Fruit fly (Drosophila melanogaster) whole organism, embryonic: ENCODE measurements around the gene Sc2.

Experiments used
- Atf-2 ChIP-seq: fragments of 200-800 bp; sonication (Bioruptor generic); optimal IDR thresholded peaks from 2 replicates; lab custom pipeline; 2016; ENCODE audit warnings: missing biosample characterization, missing genetic modification characterization
- BEAF-32 ChIP-seq: fragments of 200-800 bp; sonication (Bioruptor generic); optimal IDR thresholded peaks from 3 replicates; lab custom pipeline; 2017; ENCODE audit warnings: missing biosample characterization, missing genetic modification characterization, mild to moderate bottlenecking, moderate library complexity, missing genetic modification reagents
- Bteb2 ChIP-seq: fragments of 200-800 bp; sonication (Bioruptor generic); optimal IDR thresholded peaks from 2 replicates; lab custom pipeline; 2016; ENCODE audit warnings: missing biosample characterization, missing genetic modification characterization
- CG10654 ChIP-seq: fragments of 200-800 bp; sonication (Bioruptor generic); optimal IDR thresholded peaks from 2 replicates; lab custom pipeline; 2016; ENCODE audit warnings: missing biosample characterization, missing genetic modification characterization
- CG12942 ChIP-seq: fragments of 200-800 bp; sonication (Bioruptor generic); optimal IDR thresholded peaks from 3 replicates; lab custom pipeline; 2016; ENCODE audit warnings: missing biosample characterization, missing genetic modification characterization
- CG13123 ChIP-seq: fragments of 200-800 bp; sonication (Bioruptor generic); optimal IDR thresholded peaks from 2 replicates; lab custom pipeline; 2016; ENCODE audit warnings: missing biosample characterization, missing genetic modification characterization
- CG13287 ChIP-seq: fragments of 200-800 bp; sonication (Bioruptor generic); IDR thresholded peaks from 2 replicates; pipeline ENCODE4 v1.3.6; 2022; ENCODE audit warnings: missing biosample characterization, missing genetic modification characterization; ENCODE audit not compliant: partially characterized antibody
- CG16863 ChIP-seq: fragments of 200-800 bp; sonication (Bioruptor generic); optimal IDR thresholded peaks from 3 replicates; lab custom pipeline; 2016; ENCODE audit warnings: missing biosample characterization, missing genetic modification characterization
- CG18011 ChIP-seq: fragments of 200-800 bp; sonication (Bioruptor generic); optimal IDR thresholded peaks from 2 replicates; lab custom pipeline; 2017; ENCODE audit warnings: missing biosample characterization, missing genetic modification characterization, mild to moderate bottlenecking, moderate library complexity, missing genotype
- CG32772 ChIP-seq: fragments of 200-800 bp; sonication (Bioruptor generic); IDR thresholded peaks from 2 replicates; pipeline ENCODE4 v1.3.6; 2022; ENCODE audit warnings: missing biosample characterization, missing genetic modification characterization
- CG3281 ChIP-seq: fragments of 200-800 bp; sonication (Bioruptor generic); optimal IDR thresholded peaks from 3 replicates; lab custom pipeline; 2017; ENCODE audit warnings: missing biosample characterization, mild to moderate bottlenecking, missing genetic modification characterization
- CG33213 ChIP-seq: fragments of 200-800 bp; sonication (Bioruptor generic); optimal IDR thresholded peaks from 3 replicates; lab custom pipeline; 2016; ENCODE audit warnings: missing biosample characterization, missing genetic modification characterization
- CG3407 ChIP-seq: fragments of 200-800 bp; sonication (Bioruptor generic); optimal IDR thresholded peaks from 2 replicates; lab custom pipeline; 2018; ENCODE audit warnings: missing biosample characterization, mild to moderate bottlenecking, missing genetic modification characterization
- CG3847 ChIP-seq: fragments of 200-800 bp; sonication (Bioruptor generic); IDR thresholded peaks from 2 replicates; pipeline ENCODE4 v1.3.6; 2022; ENCODE audit warnings: missing biosample characterization, missing genetic modification characterization
- CG6813 ChIP-seq: fragments of 200-800 bp; sonication (Bioruptor generic); optimal IDR thresholded peaks from 2 replicates; lab custom pipeline; 2017; ENCODE audit warnings: missing biosample characterization, missing genetic modification characterization, mild to moderate bottlenecking, moderate library complexity, missing genetic modification reagents
- CG8290 ChIP-seq, 3 experiments: fragments of 200-800 bp; sonication (Bioruptor generic); optimal IDR thresholded peaks; 2 replicates each; lab custom pipeline; 2016 to 2019; ENCODE audit warnings: missing biosample characterization in 3 of 3, missing genetic modification characterization in 3 of 3, mild to moderate bottlenecking in 2 of 3, moderate library complexity in 1 of 3
- CG9727 ChIP-seq: fragments of 200-800 bp; sonication (Bioruptor generic); optimal IDR thresholded peaks from 3 replicates; lab custom pipeline; 2017; ENCODE audit warnings: missing biosample characterization, mild to moderate bottlenecking, missing genetic modification characterization
- CG9876 ChIP-seq: fragments of 200-800 bp; sonication (Bioruptor generic); optimal IDR thresholded peaks from 2 replicates; lab custom pipeline; 2016; ENCODE audit warnings: missing biosample characterization, missing genetic modification characterization
- ERR ChIP-seq: fragments of 200-800 bp; sonication (Bioruptor generic); optimal IDR thresholded peaks from 2 replicates; lab custom pipeline; 2016; ENCODE audit warnings: missing biosample characterization, missing genetic modification characterization
- Fer2 ChIP-seq: fragments of 200-800 bp; sonication (Bioruptor generic); optimal IDR thresholded peaks from 2 replicates; lab custom pipeline; 2018; ENCODE audit warnings: missing biosample characterization, mild to moderate bottlenecking, missing genetic modification characterization, moderate library complexity
- HmgZ ChIP-seq: fragments of 200-800 bp; sonication (Bioruptor generic); optimal IDR thresholded peaks from 2 replicates; lab custom pipeline; 2018; ENCODE audit warnings: missing biosample characterization, mild to moderate bottlenecking, missing genetic modification characterization
- MESR4 ChIP-seq: fragments of 200-800 bp; sonication (Bioruptor generic); optimal IDR thresholded peaks from 2 replicates; lab custom pipeline; 2018; ENCODE audit warnings: missing biosample characterization, mild to moderate bottlenecking, missing genetic modification characterization, moderate library complexity
- Mad ChIP-seq: fragments of 200-800 bp; sonication (Bioruptor generic); optimal IDR thresholded peaks from 2 replicates; lab custom pipeline; 2016; ENCODE audit warnings: missing biosample characterization, missing genetic modification characterization
- Nf-YC ChIP-seq: fragments of 200-800 bp; optimal IDR thresholded peaks from 3 replicates; lab custom pipeline; 2019; ENCODE audit warnings: missing biosample characterization, mild to moderate bottlenecking, missing genetic modification characterization, moderate library complexity
- Side ChIP-seq: fragments of 200-800 bp; sonication (Bioruptor generic); optimal IDR thresholded peaks from 2 replicates; lab custom pipeline; 2016; ENCODE audit warnings: missing biosample characterization, missing genetic modification characterization
- Sox102F ChIP-seq: fragments of 200-800 bp; sonication (Bioruptor generic); optimal IDR thresholded peaks from 2 replicates; lab custom pipeline; 2018; ENCODE audit warnings: missing biosample characterization, mild to moderate bottlenecking, missing genetic modification characterization, moderate library complexity
- Ssrp ChIP-seq: fragments of 200-800 bp; sonication (Bioruptor generic); optimal IDR thresholded peaks from 2 replicates; lab custom pipeline; 2018; ENCODE audit warnings: missing biosample characterization, mild to moderate bottlenecking, missing genetic modification characterization, moderate library complexity
- Taf1 ChIP-seq: fragments of 200-800 bp; sonication (Bioruptor generic); IDR thresholded peaks from 2 replicates; pipeline ENCODE4 v1.3.6; 2022; ENCODE audit warnings: missing biosample characterization, missing genetic modification characterization
- abd-A ChIP-seq: fragments of 200-800 bp; sonication (Bioruptor generic); optimal IDR thresholded peaks from 3 replicates; lab custom pipeline; 2019; ENCODE audit warnings: missing biosample characterization, mild to moderate bottlenecking, missing genetic modification characterization, moderate library complexity
- ara ChIP-seq: fragments of 200-800 bp; sonication (Bioruptor generic); IDR thresholded peaks from 2 replicates; pipeline ENCODE4 v1.3.6; 2022; ENCODE audit warnings: missing biosample characterization, missing genetic modification characterization
- ato ChIP-seq: fragments of 200-800 bp; sonication (Bioruptor generic); IDR thresholded peaks from 2 replicates; pipeline ENCODE4 v1.3.6; 2022; ENCODE audit warnings: missing biosample characterization, missing genetic modification characterization; ENCODE audit not compliant: partially characterized antibody
- fru ChIP-seq: fragments of >200 bp; optimal IDR thresholded peaks from 2 replicates; lab custom pipeline; 2017
- ham ChIP-seq: fragments of 200-800 bp; sonication (Bioruptor generic); IDR thresholded peaks from 2 replicates; pipeline ENCODE4 v1.3.6; 2022; ENCODE audit warnings: missing biosample characterization, missing genetic modification characterization
- kah ChIP-seq: fragments of 200-800 bp; sonication (Bioruptor generic); optimal IDR thresholded peaks from 2 replicates; lab custom pipeline; 2018; ENCODE audit warnings: missing biosample characterization, mild to moderate bottlenecking, missing genetic modification characterization
- lov ChIP-seq, 2 experiments: fragments of 200-800 bp in 1 of 2; fragments of >200 bp in 1 of 2; sonication (Bioruptor generic) in 1 of 2; IDR thresholded peaks in 1 of 2; optimal IDR thresholded peaks in 1 of 2; 2 replicates in 1 of 2; 3 replicates in 1 of 2; pipeline versions ENCODE4 v1.3.6 to Lab custom; 2017 to 2022; ENCODE audit warnings: missing biosample characterization in 1 of 2, missing genetic modification characterization in 1 of 2
- peb ChIP-seq: fragments of 200-800 bp; sonication (Bioruptor generic); IDR thresholded peaks from 2 replicates; pipeline ENCODE4 v1.3.6; 2022; ENCODE audit warnings: missing biosample characterization, missing genetic modification characterization
- pita ChIP-seq: fragments of 200-800 bp; sonication (Bioruptor generic); optimal IDR thresholded peaks from 2 replicates; lab custom pipeline; 2017; ENCODE audit warnings: missing biosample characterization, mild to moderate bottlenecking, missing genetic modification characterization
- ro ChIP-seq: fragments of 200-800 bp; sonication (Bioruptor generic); IDR thresholded peaks from 2 replicates; pipeline ENCODE4 v1.3.6; 2022; ENCODE audit warnings: missing biosample characterization, missing genetic modification characterization
- row ChIP-seq: fragments of 200-800 bp; sonication (Bioruptor generic); IDR thresholded peaks from 3 replicates; pipeline ENCODE4 v1.3.6; 2022; ENCODE audit warnings: missing biosample characterization, missing genetic modification characterization
- schlank ChIP-seq: fragments of 200-800 bp; sonication (Bioruptor generic); optimal IDR thresholded peaks from 2 replicates; lab custom pipeline; 2018; ENCODE audit warnings: missing biosample characterization, mild to moderate bottlenecking, missing genetic modification characterization
- sens-2 ChIP-seq: fragments of 200-800 bp; sonication (Bioruptor generic); IDR thresholded peaks from 2 replicates; pipeline ENCODE4 v1.3.6; 2022; ENCODE audit warnings: missing biosample characterization, missing genetic modification characterization
- stc ChIP-seq: fragments of 200-800 bp; sonication (Bioruptor generic); IDR thresholded peaks from 2 replicates; pipeline ENCODE4 v1.3.6; 2022; ENCODE audit warnings: missing biosample characterization, missing genetic modification characterization
- tup ChIP-seq: fragments of 200-800 bp; sonication (Bioruptor generic); optimal IDR thresholded peaks from 2 replicates; lab custom pipeline; 2016; ENCODE audit warnings: missing biosample characterization, mild to moderate bottlenecking, missing genetic modification characterization, moderate library complexity
- zen2 ChIP-seq: fragments of 200-800 bp; sonication (Bioruptor generic); IDR thresholded peaks from 3 replicates; pipeline ENCODE4 v1.3.6; 2022; ENCODE audit warnings: missing biosample characterization, missing genetic modification characterization; ENCODE audit not compliant: partially characterized antibody

The Sc2 gene

DNA sequence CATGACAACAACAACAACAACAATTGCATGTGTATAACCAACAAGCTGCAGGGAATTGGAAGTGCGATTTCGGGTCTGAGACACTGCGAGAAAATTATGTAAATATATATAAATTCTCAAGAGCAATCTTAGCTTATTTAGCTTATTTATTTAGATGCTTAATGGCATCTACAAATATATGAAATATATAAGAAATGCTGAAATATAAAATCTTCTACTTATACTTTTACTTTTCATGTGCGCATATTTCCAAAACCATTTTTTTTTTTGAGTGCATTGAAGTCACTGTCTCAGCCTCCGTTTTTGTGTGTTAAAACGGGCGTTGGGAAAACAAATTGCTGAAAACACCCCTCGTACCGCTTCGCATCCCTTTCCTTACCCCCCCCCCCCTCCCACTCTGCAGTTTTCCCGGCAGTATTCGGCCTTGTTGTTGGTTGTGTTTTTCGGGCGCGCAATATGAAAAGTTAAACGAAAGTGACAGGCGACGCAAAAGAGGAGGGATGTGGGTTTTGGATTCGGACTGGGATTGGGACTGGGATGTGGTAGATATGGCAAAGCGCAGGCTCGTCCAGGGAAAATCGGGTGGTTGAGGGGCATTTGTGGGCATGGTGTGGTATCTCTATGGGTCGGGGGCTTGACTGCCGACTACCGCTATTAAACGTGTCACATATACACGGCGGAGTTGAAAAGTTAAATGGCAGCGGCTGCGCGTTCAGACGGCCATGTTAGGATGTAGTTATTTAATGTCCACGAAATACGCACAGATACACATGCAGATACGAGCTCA, 47.9 kb upstream of the Sc2 start (continued):
- TF ChIP-seq Atf-2 (GFP tag; lab: Kevin White, UChicago) (no peak), CG32772 (peak; percentile 46; the same call in 1 of the 2 replicates), tup (GFP tag; lab: Kevin White, UChicago) (no peak), ato (no peak), stc (peak; percentile 50; the same call in 1 of the 2 replicates), CG3281 (GFP tag; lab: Kevin White, UChicago) (no peak), MESR4 (GFP tag; lab: Kevin White, UChicago) (no peak), CG6813 (peak; percentile 10), Taf1 (no peak), CG12942 (no peak), CG13123 (GFP tag; lab: Kevin White, UChicago) (no peak), sens-2 (GFP tag; lab: Robert Waterston, UW) (no peak), CG3407 (peak; percentile 43), Sox102F (GFP tag; lab: Kevin White, UChicago) (peak; percentile 60), BEAF-32 (no peak), Nf-YC (peak; percentile 89), ERR (GFP tag; lab: Kevin White, UChicago) (no peak), CG10654 (peak; percentile 22), CG9876 (no peak), CG13287 (GFP tag; lab: Robert Waterston, UW) (no peak), peb (GFP tag; lab: Robert Waterston, UW) (peak; percentile 47; the same call in 1 of the 2 replicates), CG33213 (GFP tag; lab: Kevin White, UChicago) (no peak), lov (optimal IDR thresholded peaks at IDR 0.05; lab: Kevin White, UChicago) (no peak), lov (GFP tag; IDR thresholded peaks at IDR 0.05; lab: Robert Waterston, UW) (no peak), pita (GFP tag; lab: Kevin White, UChicago) (no peak), CG18011 (GFP tag; lab: Kevin White, UChicago) (no peak), HmgZ (no peak), ham (GFP tag; lab: Robert Waterston, UW) (no peak), zen2 (GFP tag; lab: Robert Waterston, UW) (no peak; the same call in 2 of the 3 replicates), CG8290 (GFP tag; optimal IDR thresholded peaks at IDR 0.05; lab: Kevin White, UChicago) (peak; percentile 9), CG8290 (tag; optimal IDR thresholded peaks at IDR 0.05; lab: Kevin White, UChicago) (no peak), Ssrp (tag; lab: Kevin White, UChicago) (peak; percentile 70), ro (GFP tag; lab: Robert Waterston, UW) (no peak), ara (peak; percentile 77; the same call in 1 of the 2 replicates), abd-A (peak; percentile 44), CG9727 (GFP tag; lab: Kevin White, UChicago) (peak; percentile 82), Side (GFP tag; lab: Kevin White, UChicago) (no peak), CG3847 (GFP tag; lab: Robert Waterston, UW) (0 out of 2 replicates have a peak, but pooled peaks have one; percentile 22), schlank (tag; lab: Kevin White, UChicago) (no peak), fru (lab: Kevin White, UChicago) (no peak), Bteb2 (no peak), Mad (no peak), CG16863 (GFP tag; lab: Kevin White, UChicago) (no peak), kah (GFP tag; lab: Kevin White, UChicago) (no peak), Fer2 (tag; lab: Kevin White, UChicago) (no peak), row (GFP tag; lab: Robert Waterston, UW) (peak; percentile 76)
